Worm (Caenorhabditis elegans) whole organism, L2 larva: Measurements from ENCODE around the gene C26F1.1.

Experiments used
- C34F6.9 ChIP-seq: fragments of 150-350 bp; optimal IDR thresholded peaks from 2 replicates; lab custom pipeline; 2014; ENCODE audit warnings: missing biosample characterization, missing genetic modification characterization
- F13H6.1 ChIP-seq: sonication (generic microtip); optimal IDR thresholded peaks from 2 replicates; lab custom pipeline; 2016; ENCODE audit warnings: missing genetic modification characterization, missing compliant biosample characterization
- R02D3.7 ChIP-seq: fragments of 150-350 bp; optimal IDR thresholded peaks from 2 replicates; lab custom pipeline; 2014; ENCODE audit warnings: missing biosample characterization, missing genetic modification characterization
- Y55F3AM.14 ChIP-seq: fragments of 200-800 bp; sonication (Bioruptor generic); optimal IDR thresholded peaks from 2 replicates; lab custom pipeline; 2018; ENCODE audit warnings: mild to moderate bottlenecking, missing genetic modification characterization, missing compliant biosample characterization
- ZK546.5 ChIP-seq: sonication (generic microtip); optimal IDR thresholded peaks from 2 replicates; lab custom pipeline; 2017; ENCODE audit warnings: missing biosample characterization, missing genetic modification characterization
- alr-1 ChIP-seq: fragments of 150-350 bp; optimal IDR thresholded peaks from 2 replicates; lab custom pipeline; 2014; ENCODE audit warnings: missing biosample characterization, missing genetic modification characterization
- aly-2 ChIP-seq: fragments of 150-350 bp; optimal IDR thresholded peaks from 2 replicates; lab custom pipeline; 2014; ENCODE audit warnings: missing biosample characterization, missing genetic modification characterization
- ama-1 ChIP-seq: fragments of 150-350 bp; optimal IDR thresholded peaks from 2 replicates; lab custom pipeline; 2018; ENCODE audit warnings: inconsistent platforms
- blmp-1 ChIP-seq: sonication (generic microtip); optimal IDR thresholded peaks from 2 replicates; lab custom pipeline; 2017; ENCODE audit warnings: missing genetic modification characterization, mild to moderate bottlenecking, missing compliant biosample characterization, antibody characterized with exemption, moderate library complexity; ENCODE audit not compliant: insufficient read depth
- ceh-16 ChIP-seq: fragments of 150-350 bp; optimal IDR thresholded peaks from 2 replicates; lab custom pipeline; 2014; ENCODE audit warnings: missing biosample characterization, missing genetic modification characterization
- ceh-82 ChIP-seq: fragments of 150-350 bp; optimal IDR thresholded peaks from 2 replicates; lab custom pipeline; 2014; ENCODE audit warnings: missing biosample characterization, missing genetic modification characterization
- crh-2 ChIP-seq: sonication (generic microtip); optimal IDR thresholded peaks from 2 replicates; lab custom pipeline; 2017; ENCODE audit warnings: missing biosample characterization, missing genetic modification characterization
- dmd-4 ChIP-seq: sonication (generic microtip); optimal IDR thresholded peaks from 2 replicates; lab custom pipeline; 2017; ENCODE audit warnings: missing biosample characterization, missing genetic modification characterization
- egl-27 ChIP-seq: sonication (generic microtip); optimal IDR thresholded peaks from 3 replicates; lab custom pipeline; 2017; ENCODE audit warnings: missing biosample characterization, missing genetic modification reagents, missing genetic modification characterization
- elt-1 ChIP-seq: fragments of 150-350 bp; optimal IDR thresholded peaks from 2 replicates; lab custom pipeline; 2014; ENCODE audit warnings: missing biosample characterization, missing genetic modification characterization
- elt-3 ChIP-seq: sonication (generic microtip); optimal IDR thresholded peaks from 2 replicates; lab custom pipeline; 2017; ENCODE audit warnings: missing biosample characterization, missing genetic modification characterization
- fos-1 ChIP-seq: fragments of 150-350 bp; optimal IDR thresholded peaks from 2 replicates; lab custom pipeline; 2014; ENCODE audit warnings: missing biosample characterization, missing genetic modification characterization
- gmeb-1 ChIP-seq: fragments of 150-350 bp; optimal IDR thresholded peaks from 2 replicates; lab custom pipeline; 2014; ENCODE audit warnings: missing biosample characterization, missing genetic modification characterization
- lin-11 ChIP-seq: fragments of 150-350 bp; sonication (generic microtip); optimal IDR thresholded peaks from 2 replicates; lab custom pipeline; 2014; ENCODE audit warnings: missing biosample characterization, missing genetic modification characterization, inconsistent platforms, mixed read lengths
- lin-13 ChIP-seq: fragments of 150-350 bp; optimal IDR thresholded peaks from 2 replicates; lab custom pipeline; 2014; ENCODE audit warnings: missing biosample characterization, missing genetic modification reagents, missing genetic modification characterization
- lin-39 ChIP-seq: fragments of 150-350 bp; optimal IDR thresholded peaks from 2 replicates; lab custom pipeline; 2014; ENCODE audit warnings: missing biosample characterization, missing genetic modification reagents, missing genetic modification characterization
- lsy-2 ChIP-seq, 2 experiments: fragments of 150-350 bp in 1 of 2; sonication (generic microtip) in 1 of 2; optimal IDR thresholded peaks; 2 replicates each; lab custom pipeline; 2014 to 2017; ENCODE audit warnings: missing biosample characterization in 2 of 2, missing genetic modification characterization in 2 of 2
- mab-5 ChIP-seq: fragments of 150-350 bp; optimal IDR thresholded peaks from 2 replicates; lab custom pipeline; 2014; ENCODE audit warnings: missing biosample characterization, missing genetic modification characterization
- mbf-1 ChIP-seq: sonication (generic microtip); optimal IDR thresholded peaks from 2 replicates; lab custom pipeline; 2017; ENCODE audit warnings: missing biosample characterization, missing genetic modification characterization
- mdl-1 ChIP-seq, 2 experiments: fragments of 150-350 bp in 1 of 2; sonication (generic microtip) in 1 of 2; optimal IDR thresholded peaks; 2 replicates each; lab custom pipeline; 2017; ENCODE audit warnings: missing biosample characterization in 2 of 2, missing genetic modification characterization in 2 of 2
- nhr-10 ChIP-seq: sonication (generic microtip); optimal IDR thresholded peaks from 2 replicates; lab custom pipeline; 2017; ENCODE audit warnings: missing biosample characterization, missing genetic modification characterization
- nhr-11 ChIP-seq: fragments of 150-350 bp; optimal IDR thresholded peaks from 2 replicates; lab custom pipeline; 2014; ENCODE audit warnings: missing biosample characterization, missing genetic modification characterization
- nhr-12 ChIP-seq: fragments of 150-350 bp; optimal IDR thresholded peaks from 2 replicates; lab custom pipeline; 2014; ENCODE audit warnings: missing biosample characterization, missing genetic modification characterization
- nhr-129 ChIP-seq: fragments of 150-350 bp; optimal IDR thresholded peaks from 2 replicates; lab custom pipeline; 2014; ENCODE audit warnings: missing biosample characterization, missing genetic modification characterization
- nhr-21 ChIP-seq: fragments of 150-350 bp; optimal IDR thresholded peaks from 2 replicates; lab custom pipeline; 2014; ENCODE audit warnings: missing biosample characterization, missing genetic modification characterization
- nhr-23 ChIP-seq: fragments of 150-350 bp; optimal IDR thresholded peaks from 2 replicates; lab custom pipeline; 2014; ENCODE audit warnings: missing biosample characterization, missing genetic modification reagents, missing genetic modification characterization
- nhr-237 ChIP-seq: fragments of 150-350 bp; optimal IDR thresholded peaks from 2 replicates; lab custom pipeline; 2014; ENCODE audit warnings: missing biosample characterization, missing genetic modification characterization
- nhr-25 ChIP-seq: fragments of 150-350 bp; sonication (generic microtip); optimal IDR thresholded peaks from 3 replicates; lab custom pipeline; 2014; ENCODE audit warnings: missing biosample characterization, missing genetic modification characterization
- nhr-6 ChIP-seq: fragments of 150-350 bp; optimal IDR thresholded peaks from 2 replicates; lab custom pipeline; 2014; ENCODE audit warnings: missing biosample characterization, missing genetic modification characterization
- nhr-77 ChIP-seq: fragments of 150-350 bp; optimal IDR thresholded peaks from 2 replicates; lab custom pipeline; 2014; ENCODE audit warnings: missing biosample characterization, missing genetic modification characterization
- peb-1 ChIP-seq: fragments of 150-350 bp; optimal IDR thresholded peaks from 2 replicates; lab custom pipeline; 2014; ENCODE audit warnings: missing biosample characterization, missing genetic modification characterization
- sem-4 ChIP-seq: fragments of 150-350 bp; optimal IDR thresholded peaks from 2 replicates; lab custom pipeline; 2014; ENCODE audit warnings: missing biosample characterization, missing genetic modification reagents, missing genetic modification characterization
- skn-1 ChIP-seq: sonication (generic microtip); optimal IDR thresholded peaks from 2 replicates; lab custom pipeline; 2017; ENCODE audit warnings: missing biosample characterization, missing genetic modification characterization
- sma-3 ChIP-seq: sonication (generic microtip); optimal IDR thresholded peaks from 2 replicates; lab custom pipeline; 2016; ENCODE audit warnings: missing genetic modification reagents, missing genetic modification characterization, missing compliant biosample characterization
- sma-9 ChIP-seq, 2 experiments: fragments of 150-350 bp in 1 of 2; sonication (generic microtip) in 1 of 2; optimal IDR thresholded peaks; 2 replicates each; lab custom pipeline; 2014 to 2016; ENCODE audit warnings: missing genetic modification characterization in 2 of 2, mild to moderate bottlenecking in 1 of 2, missing biosample characterization in 1 of 2, missing compliant biosample characterization in 1 of 2, missing genetic modification reagents in 1 of 2, moderate library complexity in 1 of 2
- snpc-4 ChIP-seq: fragments of 150-350 bp; optimal IDR thresholded peaks from 2 replicates; lab custom pipeline; 2014; ENCODE audit warnings: missing biosample characterization, missing genetic modification characterization
- unc-39 ChIP-seq: fragments of 150-350 bp; optimal IDR thresholded peaks from 2 replicates; lab custom pipeline; 2014; ENCODE audit warnings: missing biosample characterization, missing genetic modification characterization
- unc-55 ChIP-seq: fragments of 150-350 bp; sonication (generic microtip); optimal IDR thresholded peaks from 3 replicates; lab custom pipeline; 2014; ENCODE audit warnings: missing biosample characterization, missing genetic modification reagents, missing genetic modification characterization
- unc-62 ChIP-seq: fragments of 150-350 bp; optimal IDR thresholded peaks from 2 replicates; lab custom pipeline; 2014; ENCODE audit warnings: missing biosample characterization, missing genetic modification reagents, missing genetic modification characterization
- zag-1 ChIP-seq: fragments of 150-350 bp; optimal IDR thresholded peaks from 2 replicates; lab custom pipeline; 2014; ENCODE audit warnings: missing biosample characterization, missing genetic modification characterization
- ztf-1 ChIP-seq: fragments of 200-800 bp; sonication (Bioruptor generic); conservative IDR thresholded peaks from 2 replicates; pipeline ENCODE4 v1.3.6; 2022; ENCODE audit warnings: missing genetic modification characterization, missing compliant biosample characterization
- ztf-11 ChIP-seq: sonication (generic microtip); optimal IDR thresholded peaks from 2 replicates; lab custom pipeline; 2017; ENCODE audit warnings: missing biosample characterization, missing genetic modification characterization
- ztf-4 ChIP-seq: fragments of 150-350 bp; optimal IDR thresholded peaks from 2 replicates; lab custom pipeline; 2014; ENCODE audit warnings: missing biosample characterization, missing genetic modification characterization

Gene C26F1.1

DNA sequence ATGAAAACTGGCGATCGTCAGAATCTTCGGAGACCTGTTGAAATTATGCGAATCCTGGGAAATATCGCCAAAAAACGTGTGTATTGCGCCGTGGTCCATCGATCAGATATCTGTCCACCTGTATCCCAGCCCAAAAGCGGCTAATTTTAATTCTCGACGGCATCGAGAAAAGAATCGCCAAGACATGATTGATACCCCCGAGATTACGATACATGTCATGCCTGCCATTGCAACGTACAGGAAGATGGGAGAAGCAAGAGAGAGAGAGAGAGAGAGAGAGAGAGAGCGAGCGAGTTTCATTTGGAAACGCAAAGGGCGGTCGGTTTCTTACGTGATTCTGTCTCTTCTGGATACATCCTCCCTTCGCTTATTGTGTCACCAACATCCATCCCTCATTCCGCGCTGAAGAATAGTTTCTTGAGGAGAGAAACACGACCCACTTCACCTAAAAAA is 11.0 kb upstream of the C26F1.1 start, which contains the start of gene grl-10:
Gene grl-10, plus strand, starts transcription at position 403 of the 453 bp plus-strand sequence.
- peak; percentile 78 for TF ChIP-seq nhr-21 (tag; lab: Kevin White, UChicago)
- TF ChIP-seq egl-27 (tag; lab: Kevin White, UChicago), result no peak
- no peak for TF ChIP-seq nhr-25
- no peak for TF ChIP-seq ztf-11 (tag; lab: Kevin White, UChicago)

DNA sequence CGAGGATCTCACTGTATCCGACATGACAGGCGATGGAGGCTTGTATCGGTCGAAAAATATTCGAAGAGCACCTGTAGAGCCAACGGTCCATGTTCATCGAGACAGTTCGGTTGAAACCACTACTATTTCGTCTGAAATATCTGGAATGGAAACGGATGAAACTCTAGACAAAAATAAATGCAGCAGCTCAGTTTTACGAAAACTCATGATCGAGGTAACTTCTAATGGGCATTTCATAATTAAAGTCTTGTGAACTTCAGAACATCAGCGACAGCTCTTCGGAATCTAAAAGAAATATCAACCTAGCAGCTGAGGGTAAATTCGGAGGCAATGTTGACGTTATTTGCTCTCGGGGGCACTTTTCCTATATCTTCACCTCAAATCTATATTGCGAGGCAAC is 10.0 kb upstream of the C26F1.1 start:
- TF ChIP-seq snpc-4 (tag; lab: Kevin White, UChicago) (no peak), blmp-1 (tag; lab: Kevin White, UChicago) (no peak), skn-1 (tag; lab: Kevin White, UChicago) (no peak), nhr-10 (tag; lab: Kevin White, UChicago) (no peak), lin-39 (tag; lab: Kevin White, UChicago) (no peak), ztf-11 (tag; lab: Kevin White, UChicago) (no peak), mbf-1 (tag; lab: Kevin White, UChicago) (no peak), nhr-6 (tag; lab: Kevin White, UChicago) (no peak)

DNA sequence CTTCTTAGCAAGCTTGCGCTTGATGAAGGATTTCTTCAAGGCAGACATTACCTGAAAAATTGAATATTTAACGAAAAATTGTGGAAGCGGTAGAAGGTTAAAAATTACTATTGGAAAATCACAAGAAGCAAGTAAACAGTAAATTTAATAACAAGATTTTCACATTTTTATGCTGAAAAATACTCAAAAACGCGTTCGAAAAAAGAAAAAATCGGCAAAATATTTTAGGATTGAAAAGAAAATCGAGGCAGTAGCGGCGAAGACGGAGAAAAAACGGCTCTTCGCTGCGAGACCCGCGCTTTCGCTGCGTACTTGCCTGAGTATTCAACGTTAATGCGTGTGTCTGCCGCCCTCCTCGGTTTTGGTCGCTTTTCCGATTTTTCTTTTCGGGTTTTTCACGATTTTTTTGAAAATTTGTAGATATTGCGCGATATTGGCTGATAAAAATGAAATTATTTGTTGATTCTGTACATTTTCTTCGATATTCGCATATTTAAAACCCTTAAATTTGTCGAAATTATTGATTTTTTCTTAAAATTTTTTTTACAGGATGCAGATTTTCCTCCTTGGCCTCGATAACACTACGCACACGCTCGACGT is 9.1 kb upstream of the C26F1.1 start, which contains the start of the genes rpl-39 and rps-30:
Gene rpl-39, minus strand, starts transcription at position 51 of the 600 bp plus-strand sequence.
Gene rps-30, plus strand, starts transcription at position 550 of the 600 bp plus-strand sequence.
- no peak for TF ChIP-seq unc-62 (GFP tag; lab: Kevin White, UChicago)
- peak; percentile 87 for TF ChIP-seq C34F6.9
- TF ChIP-seq zag-1, result peak; percentile 50
- peak; percentile 84 for TF ChIP-seq gmeb-1 (tag; lab: Kevin White, UChicago)
- no peak for TF ChIP-seq nhr-237 (tag; lab: Kevin White, UChicago)
- TF ChIP-seq crh-2 (tag; lab: Kevin White, UChicago), result peak; percentile 83
- no peak for TF ChIP-seq ztf-4
- TF ChIP-seq dmd-4 (tag; lab: Kevin White, UChicago), result no peak
- peak; percentile 48 for TF ChIP-seq ZK546.5
- peak; percentile 78 for TF ChIP-seq nhr-25
- peak; percentile 66 for TF ChIP-seq blmp-1 (tag; lab: Kevin White, UChicago)
- TF ChIP-seq sem-4 (tag; lab: Kevin White, UChicago), result no peak
- TF ChIP-seq F13H6.1 (tag; lab: Kevin White, UChicago), result peak; percentile 75
- TF ChIP-seq ceh-82 (tag; lab: Kevin White, UChicago), result peak; percentile 56
- peak; percentile 81 for TF ChIP-seq lin-11 (tag; lab: Kevin White, UChicago)
- TF ChIP-seq mab-5 (tag; lab: Kevin White, UChicago), result peak; percentile 69
- no peak for TF ChIP-seq elt-1 (tag; lab: Kevin White, UChicago)
- TF ChIP-seq nhr-23, result no peak
- peak; percentile 73 for TF ChIP-seq fos-1 (tag; lab: Kevin White, UChicago)
- peak; percentile 68 to 92 for TF ChIP-seq lsy-2 (tag; optimal IDR thresholded peaks at IDR 0.05; lab: Kevin White, UChicago)
- no peak for TF ChIP-seq nhr-12 (tag; lab: Kevin White, UChicago)
- TF ChIP-seq unc-55 (GFP tag; lab: Kevin White, UChicago), result peak; percentile 98
- peak; percentile 47 for TF ChIP-seq egl-27 (tag; lab: Kevin White, UChicago)
- no peak for TF ChIP-seq mdl-1 (tag; optimal IDR thresholded peaks at IDR 0.05; lab: Kevin White, UChicago)
- no peak for TF ChIP-seq alr-1
- TF ChIP-seq ztf-11 (tag; lab: Kevin White, UChicago), result no peak
- no peak for TF ChIP-seq nhr-77 (tag; lab: Kevin White, UChicago)
- no peak for TF ChIP-seq nhr-11
- TF ChIP-seq lin-13 (GFP tag; lab: Kevin White, UChicago), result peak; percentile 78
- no peak for TF ChIP-seq nhr-10 (tag; lab: Kevin White, UChicago)
- no peak for TF ChIP-seq elt-3
- no peak for TF ChIP-seq aly-2 (tag; lab: Kevin White, UChicago)
- TF ChIP-seq unc-39 (tag; lab: Kevin White, UChicago), result no peak
- TF ChIP-seq lin-39 (tag; lab: Kevin White, UChicago), result no peak
- TF ChIP-seq nhr-21 (tag; lab: Kevin White, UChicago), result peak; percentile 73
- peak; percentile 42 for TF ChIP-seq snpc-4 (tag; lab: Kevin White, UChicago)
- no peak for TF ChIP-seq skn-1 (tag; lab: Kevin White, UChicago)
- peak; percentile 59 for TF ChIP-seq R02D3.7 (tag; lab: Kevin White, UChicago)
- TF ChIP-seq Y55F3AM.14 (GFP tag; lab: Kevin White, UChicago), result no peak
- no peak for TF ChIP-seq ama-1
- TF ChIP-seq nhr-6 (tag; lab: Kevin White, UChicago), result no peak
- TF ChIP-seq nhr-129, result peak; percentile 88
- peak; percentile 69 for TF ChIP-seq sma-3
- peak; percentile 80 for TF ChIP-seq sma-9 (GFP tag; optimal IDR thresholded peaks at IDR 0.05; lab: Kevin White, UChicago)
- TF ChIP-seq sma-9 (tag; optimal IDR thresholded peaks at IDR 0.05; lab: Kevin White, UChicago), result no peak
- TF ChIP-seq ztf-1 (GFP tag; lab: Robert Waterston, UW), result no peak
- peak; percentile 86 for TF ChIP-seq ceh-16 (tag; lab: Kevin White, UChicago)
- no peak for TF ChIP-seq peb-1
